Worm (Caenorhabditis elegans): Measurements from ENCODE around the gene C14C10.2.

Gene C14C10.2

ce11 chrV:12637238-12637690 lies 45.0 kb upstream of the C14C10.2 start, which contains the start of gene F56H9.2 (continued):
- TF ChIP-seq nhr-67 (tag; optimal IDR thresholded peaks at IDR 0.05) = no peak
- TF ChIP-seq nhr-11 (tag; optimal IDR thresholded peaks at IDR 0.05) = no peak
- peak; percentile 93 for TF ChIP-seq nhr-25 (tag; optimal IDR thresholded peaks at IDR 0.05)
- TF ChIP-seq sea-2 (GFP tag; optimal IDR thresholded peaks at IDR 0.05) = no peak
- TF ChIP-seq ztf-11 (tag; optimal IDR thresholded peaks at IDR 0.05) = no peak

- no peak for TF ChIP-seq lin-15B (tag; optimal IDR thresholded peaks at IDR 0.05)
- TF ChIP-seq snpc-4 (tag; optimal IDR thresholded peaks at IDR 0.05) = no peak
- no peak for TF ChIP-seq unc-39 (tag; optimal IDR thresholded peaks at IDR 0.05)
- peak; percentile 2 for TF ChIP-seq egl-5 (tag; optimal IDR thresholded peaks at IDR 0.05)
- no peak for TF ChIP-seq elt-1 (tag; optimal IDR thresholded peaks at IDR 0.05)
- TF ChIP-seq nhr-25 (tag; optimal IDR thresholded peaks at IDR 0.05) = peak; percentile 63
- TF ChIP-seq nhr-237 (tag; optimal IDR thresholded peaks at IDR 0.05) = no peak
These were observed 44.0 kb upstream of the C14C10.2 start for ce11 chrV:12636248-12636647.

ce11 chrV:12635218-12635617 lies 42.9 kb upstream of the C14C10.2 start:
- TF ChIP-seq nhr-237 (tag; optimal IDR thresholded peaks at IDR 0.05) (no peak), lsy-12 (tag; optimal IDR thresholded peaks at IDR 0.05) (no peak), unc-62 (GFP tag; optimal IDR thresholded peaks at IDR 0.05) (no peak), nhr-77 (tag; optimal IDR thresholded peaks at IDR 0.05) (no peak), snpc-4 (tag; optimal IDR thresholded peaks at IDR 0.05) (no peak), nhr-23 (tag; optimal IDR thresholded peaks at IDR 0.05) (no peak), daf-12 (tag; optimal IDR thresholded peaks at IDR 0.05) (no peak), egl-27 (tag; optimal IDR thresholded peaks at IDR 0.05) (no peak), jun-1 (tag; optimal IDR thresholded peaks at IDR 0.05) (peak; percentile 63), elt-1 (tag; optimal IDR thresholded peaks at IDR 0.05) (no peak), fkh-10 (GFP tag; optimal IDR thresholded peaks at IDR 0.05) (no peak), mdl-1 (tag; optimal IDR thresholded peaks at IDR 0.05) (no peak), lin-39 (tag; optimal IDR thresholded peaks at IDR 0.05) (no peak), fkh-2 (tag; optimal IDR thresholded peaks at IDR 0.05) (no peak), ama-1 (optimal IDR thresholded peaks at IDR 0.05) (no peak), nhr-43 (tag; optimal IDR thresholded peaks at IDR 0.05; ENCODE audit: poor library complexity, severe bottlenecking) (peak; percentile 23), hmg-11 (tag; optimal IDR thresholded peaks at IDR 0.05) (no peak), aly-2 (tag; optimal IDR thresholded peaks at IDR 0.05) (no peak), lin-15B (tag; optimal IDR thresholded peaks at IDR 0.05) (no peak), ztf-11 (tag; optimal IDR thresholded peaks at IDR 0.05) (no peak), mml-1 (tag; optimal IDR thresholded peaks at IDR 0.05) (no peak), nhr-12 (tag; optimal IDR thresholded peaks at IDR 0.05) (no peak), ceh-28 (tag; optimal IDR thresholded peaks at IDR 0.05) (no peak), ceh-16 (tag; optimal IDR thresholded peaks at IDR 0.05) (no peak), tbx-2 (tag; optimal IDR thresholded peaks at IDR 0.05) (no peak), skn-1 (tag; optimal IDR thresholded peaks at IDR 0.05) (no peak), pha-4 (tag; optimal IDR thresholded peaks at IDR 0.05) (peak; percentile 94), elt-2 (tag; optimal IDR thresholded peaks at IDR 0.05) (peak; percentile 43), nhr-11 (tag; optimal IDR thresholded peaks at IDR 0.05) (no peak), ZK546.5 (tag; optimal IDR thresholded peaks at IDR 0.05) (no peak), pqm-1 (tag; optimal IDR thresholded peaks at IDR 0.05) (peak; percentile 62), nhr-25 (tag; optimal IDR thresholded peaks at IDR 0.05) (peak; percentile 40), zag-1 (tag; optimal IDR thresholded peaks at IDR 0.05) (no peak), ztf-4 (tag; optimal IDR thresholded peaks at IDR 0.05) (no peak), unc-39 (tag; optimal IDR thresholded peaks at IDR 0.05) (no peak), nhr-28 (tag; optimal IDR thresholded peaks at IDR 0.05) (no peak)

ce11 chrV:12634746-12635145 lies 42.5 kb upstream of the C14C10.2 start:
- TF ChIP-seq mml-1 (tag; optimal IDR thresholded peaks at IDR 0.05) (peak; percentile 76), nfya-1 (tag; optimal IDR thresholded peaks at IDR 0.05; ENCODE audit: insufficient read depth) (no peak), egl-5 (tag; optimal IDR thresholded peaks at IDR 0.05) (peak; percentile 32), nhr-43 (tag; optimal IDR thresholded peaks at IDR 0.05; ENCODE audit: poor library complexity, severe bottlenecking) (no peak)

Measured in whole organism, L3 larva.